Fruit fly (Drosophila melanogaster): Measurements from ENCODE around the gene CG2926.

CG2926 gene

dm6 chr3R:5622985-5623630, 34.9 kb upstream of the CG2926 start (continued):
- no peak for TF ChIP-seq D (optimal IDR thresholded peaks at IDR 0.05)
- TF ChIP-seq D (GFP tag; optimal IDR thresholded peaks at IDR 0.05): peak; percentile 85
- TF ChIP-seq CG14860 (GFP tag; IDR thresholded peaks at IDR 0.05; ENCODE audit: partially characterized antibody): no peak
- TF ChIP-seq grn (GFP tag; optimal IDR thresholded peaks at IDR 0.05): peak; percentile 70
- TF ChIP-seq HHEX (GFP tag; optimal IDR thresholded peaks at IDR 0.05): peak; percentile 82
- TF ChIP-seq repo (GFP tag; optimal IDR thresholded peaks at IDR 0.05): peak; percentile 75
- peak; percentile 44 to 66 for TF ChIP-seq Hr51 (GFP tag; optimal IDR thresholded peaks at IDR 0.05)
- peak; percentile 90 for TF ChIP-seq CG7987 (GFP tag; optimal IDR thresholded peaks at IDR 0.05)
- TF ChIP-seq Elba2 (GFP tag; optimal IDR thresholded peaks at IDR 0.05): no peak
- TF ChIP-seq Dip2 (GFP tag; IDR thresholded peaks at IDR 0.05): no peak
- TF ChIP-seq HLHmδ (GFP tag; optimal IDR thresholded peaks at IDR 0.05): peak; percentile 85
- no peak for TF ChIP-seq C15 (GFP tag; IDR thresholded peaks at IDR 0.05)
- peak; percentile 87 for TF ChIP-seq CG15601 (tag; optimal IDR thresholded peaks at IDR 0.05)
- TF ChIP-seq gsb-n (tag; optimal IDR thresholded peaks at IDR 0.05): peak; percentile 83
- peak; percentile 64 for TF ChIP-seq CG18476 (GFP tag; optimal IDR thresholded peaks at IDR 0.05)
- peak; percentile 63 for TF ChIP-seq Dad (GFP tag; optimal IDR thresholded peaks at IDR 0.05)
- TF ChIP-seq exex (tag; optimal IDR thresholded peaks at IDR 0.05): peak; percentile 79
- no peak for TF ChIP-seq HLH3B (GFP tag; IDR thresholded peaks at IDR 0.05)
- TF ChIP-seq dan (GFP tag; IDR thresholded peaks at IDR 0.05): no peak
- TF ChIP-seq jing (GFP tag; optimal IDR thresholded peaks at IDR 0.05): no peak
- no peak for TF ChIP-seq Adf1 (GFP tag; IDR thresholded peaks at IDR 0.05)
- TF ChIP-seq CG33557 (GFP tag; optimal IDR thresholded peaks at IDR 0.05): peak; percentile 90
- TF ChIP-seq GATAe (GFP tag; conservative IDR thresholded peaks at IDR 0.05): no peak
- TF ChIP-seq mam (GFP tag; optimal IDR thresholded peaks at IDR 0.05): peak; percentile 61
- TF ChIP-seq tna (GFP tag; IDR thresholded peaks at IDR 0.05; ENCODE audit: partially characterized antibody): no peak
- peak; percentile 76 for TF ChIP-seq CG7745 (tag; optimal IDR thresholded peaks at IDR 0.05)
- no peak for TF ChIP-seq CG7963 (GFP tag; IDR thresholded peaks at IDR 0.05; ENCODE audit: partially characterized antibody)
- TF ChIP-seq prd (optimal IDR thresholded peaks at IDR 0.05): no peak
- no peak for TF ChIP-seq prd (GFP tag; IDR thresholded peaks at IDR 0.05)
- no peak for TF ChIP-seq al (GFP tag; IDR thresholded peaks at IDR 0.05)
- TF ChIP-seq CG4404 (GFP tag; IDR thresholded peaks at IDR 0.05): no peak
- peak; percentile 22 for TF ChIP-seq CG4282 (GFP tag; optimal IDR thresholded peaks at IDR 0.05)
- TF ChIP-seq H2.0 (GFP tag; IDR thresholded peaks at IDR 0.05): no peak
- TF ChIP-seq Xbp1 (GFP tag; optimal IDR thresholded peaks at IDR 0.05): peak; percentile 25
- peak; percentile 71 for TF ChIP-seq trem (tag; optimal IDR thresholded peaks at IDR 0.05)
- TF ChIP-seq pum (GFP tag; optimal IDR thresholded peaks at IDR 0.05): peak; percentile 28
- no peak; the same call in 2 of the 3 replicates for TF ChIP-seq croc (GFP tag; conservative IDR thresholded peaks at IDR 0.05)
- no peak for TF ChIP-seq eve (GFP tag; optimal IDR thresholded peaks at IDR 0.05)
- no peak for TF ChIP-seq ase (GFP tag; IDR thresholded peaks at IDR 0.05)
- TF ChIP-seq NC2α (GFP tag; optimal IDR thresholded peaks at IDR 0.05): peak; percentile 82
- peak; percentile 97 for TF ChIP-seq sens (GFP tag)
- TF ChIP-seq ken (GFP tag; IDR thresholded peaks at IDR 0.05): no peak
- TF ChIP-seq CG5953 (GFP tag; IDR thresholded peaks at IDR 0.05): no peak
- no peak for TF ChIP-seq Hr78 (GFP tag; optimal IDR thresholded peaks at IDR 0.05)
- TF ChIP-seq Hey (tag; optimal IDR thresholded peaks at IDR 0.05): peak; percentile 81
- TF ChIP-seq CG11560 (tag; IDR thresholded peaks at IDR 0.05): no peak
- TF ChIP-seq zfh2 (GFP tag; optimal IDR thresholded peaks at IDR 0.05): no peak
- no peak for TF ChIP-seq CG16779 (GFP tag; IDR thresholded peaks at IDR 0.05)
- peak; percentile 92 for TF ChIP-seq CG1233 (GFP tag; optimal IDR thresholded peaks at IDR 0.05)
- TF ChIP-seq CG15479 (GFP tag; optimal IDR thresholded peaks at IDR 0.05): peak; percentile 66
- peak; percentile 65 for TF ChIP-seq Bdp1 (GFP tag; optimal IDR thresholded peaks at IDR 0.05)
